Fruit fly (Drosophila melanogaster) whole organism, prepupa: ENCODE results near the gene Or7a.

Experiments
- CG10631 ChIP-seq: fragments of 200-800 bp; sonication (Bioruptor generic); optimal IDR thresholded peaks from 2 replicates; lab custom pipeline; 2016; ENCODE audit warnings: missing biosample characterization, missing genetic modification characterization
- CG11762 ChIP-seq: fragments of 200-800 bp; sonication (Bioruptor generic); optimal IDR thresholded peaks from 3 replicates; lab custom pipeline; 2016; ENCODE audit warnings: missing biosample characterization, missing genetic modification characterization; ENCODE audit not compliant: insufficient read depth
- CG16779 ChIP-seq: fragments of 200-800 bp; sonication (Bioruptor generic); optimal IDR thresholded peaks from 3 replicates; lab custom pipeline; 2017; ENCODE audit warnings: missing biosample characterization, mild to moderate bottlenecking, missing genetic modification characterization
- CG31627 ChIP-seq: fragments of 200-800 bp; sonication (Bioruptor generic); optimal IDR thresholded peaks from 3 replicates; lab custom pipeline; 2016; ENCODE audit warnings: missing biosample characterization, missing genetic modification characterization
- CG4318 ChIP-seq: fragments of 200-800 bp; sonication (Bioruptor generic); optimal IDR thresholded peaks from 3 replicates; lab custom pipeline; 2017; ENCODE audit warnings: missing biosample characterization, mild to moderate bottlenecking, missing genetic modification characterization
- CG6163 ChIP-seq: fragments of 200-800 bp; sonication (Bioruptor generic); IDR thresholded peaks from 3 replicates; pipeline ENCODE4 v1.3.6; 2022; ENCODE audit warnings: missing biosample characterization, missing genetic modification characterization
- CG6276 ChIP-seq: fragments of 200-800 bp; sonication (Bioruptor generic); optimal IDR thresholded peaks from 2 replicates; lab custom pipeline; 2017; ENCODE audit warnings: missing biosample characterization, mild to moderate bottlenecking, missing genetic modification characterization
- CG6854 ChIP-seq: fragments of 200-800 bp; sonication (Bioruptor generic); optimal IDR thresholded peaks from 2 replicates; lab custom pipeline; 2017; ENCODE audit warnings: missing biosample characterization, mild to moderate bottlenecking, missing genetic modification characterization
- CG7368 ChIP-seq: fragments of 200-800 bp; sonication (Bioruptor generic); optimal IDR thresholded peaks from 3 replicates; lab custom pipeline; 2016; ENCODE audit warnings: missing biosample characterization, missing genetic modification characterization
- CG8119 ChIP-seq: fragments of 200-800 bp; sonication (Bioruptor generic); IDR thresholded peaks from 3 replicates; pipeline ENCODE4 v1.3.6; 2022; ENCODE audit warnings: missing biosample characterization, missing genetic modification characterization
- CG9139 ChIP-seq: fragments of 200-800 bp; sonication (Bioruptor generic); optimal IDR thresholded peaks from 3 replicates; lab custom pipeline; 2017; ENCODE audit warnings: missing biosample characterization, mild to moderate bottlenecking, missing genetic modification characterization
- Eip75B ChIP-seq: fragments of 200-800 bp; sonication (Bioruptor generic); optimal IDR thresholded peaks from 3 replicates; lab custom pipeline; 2016; ENCODE audit warnings: missing biosample characterization, missing genetic modification characterization
- Eip78C ChIP-seq: fragments of 200-800 bp; sonication (Bioruptor generic); peaks from one replicate; lab custom pipeline; 2016; ENCODE audit warnings: missing biosample characterization, missing genetic modification characterization
- Eip93F ChIP-seq: fragments of 200-800 bp; sonication (Bioruptor generic); optimal IDR thresholded peaks from 2 replicates; lab custom pipeline; 2016; ENCODE audit warnings: missing biosample characterization, mild to moderate bottlenecking, missing genetic modification characterization
- Gug ChIP-seq: fragments of 200-800 bp; sonication (Bioruptor generic); IDR thresholded peaks from 2 replicates; pipeline ENCODE4 v1.3.6; 2022; ENCODE audit warnings: missing biosample characterization, missing genetic modification characterization
- Hr39 ChIP-seq: fragments of 200-800 bp; sonication (Bioruptor generic); optimal IDR thresholded peaks from 2 replicates; lab custom pipeline; 2016; ENCODE audit warnings: missing biosample characterization, missing genetic modification characterization
- Hr4 ChIP-seq: fragments of 200-800 bp; sonication (Bioruptor generic); optimal IDR thresholded peaks from 3 replicates; lab custom pipeline; 2016; ENCODE audit warnings: missing biosample characterization, missing genetic modification characterization
- Met ChIP-seq: fragments of 200-800 bp; sonication (Bioruptor generic); optimal IDR thresholded peaks from 3 replicates; lab custom pipeline; 2016; ENCODE audit warnings: missing biosample characterization, missing genetic modification characterization
- Sox102F ChIP-seq: fragments of 200-800 bp; sonication (Bioruptor generic); optimal IDR thresholded peaks from 2 replicates; lab custom pipeline; 2016; ENCODE audit warnings: missing biosample characterization, mild to moderate bottlenecking, missing genetic modification characterization
- acj6 ChIP-seq: fragments of 200-800 bp; sonication (Bioruptor generic); optimal IDR thresholded peaks from 3 replicates; lab custom pipeline; 2016; ENCODE audit warnings: missing biosample characterization, missing genetic modification characterization
- cyc ChIP-seq: fragments of 200-800 bp; sonication (Bioruptor generic); optimal IDR thresholded peaks from 3 replicates; lab custom pipeline; 2016; ENCODE audit warnings: missing biosample characterization, missing genetic modification characterization
- dac ChIP-seq: fragments of 200-800 bp; sonication (Bioruptor generic); optimal IDR thresholded peaks from 2 replicates; lab custom pipeline; 2017; ENCODE audit warnings: missing biosample characterization, mild to moderate bottlenecking, missing genetic modification characterization
- eg ChIP-seq: fragments of 200-800 bp; sonication (Bioruptor generic); IDR thresholded peaks from 3 replicates; pipeline ENCODE4 v1.3.6; 2022; ENCODE audit warnings: missing biosample characterization, missing genetic modification characterization
- esn ChIP-seq: fragments of 200-800 bp; sonication (Bioruptor generic); optimal IDR thresholded peaks from 2 replicates; lab custom pipeline; 2016; ENCODE audit warnings: missing biosample characterization, mild to moderate bottlenecking, missing genetic modification characterization, moderate library complexity
- fd59A ChIP-seq: fragments of 200-800 bp; sonication (Bioruptor generic); optimal IDR thresholded peaks from 2 replicates; lab custom pipeline; 2017; ENCODE audit warnings: missing biosample characterization, mild to moderate bottlenecking, missing genetic modification characterization, missing genetic modification reagents
- fd85E ChIP-seq: fragments of 200-800 bp; sonication (Bioruptor generic); optimal IDR thresholded peaks from 3 replicates; lab custom pipeline; 2016; ENCODE audit warnings: missing biosample characterization, missing genetic modification characterization
- fkh ChIP-seq: fragments of 200-800 bp; sonication (Bioruptor generic); optimal IDR thresholded peaks from 3 replicates; lab custom pipeline; 2017; ENCODE audit warnings: missing biosample characterization, mild to moderate bottlenecking, missing genetic modification characterization, moderate library complexity
- ss ChIP-seq, 2 experiments: fragments of 200-800 bp; sonication (Bioruptor generic); optimal IDR thresholded peaks; 2 replicates in 1 of 2; 3 replicates in 1 of 2; lab custom pipeline; 2017 to 2018; ENCODE audit warnings: mild to moderate bottlenecking in 2 of 2, missing biosample characterization in 2 of 2, missing genetic modification characterization in 2 of 2, moderate library complexity in 1 of 2
- svp ChIP-seq: fragments of 200-800 bp; sonication (Bioruptor generic); peaks from one replicate; lab custom pipeline; 2016; ENCODE audit warnings: missing biosample characterization, missing genetic modification characterization
- topi ChIP-seq: fragments of 200-800 bp; sonication (Bioruptor generic); optimal IDR thresholded peaks from 3 replicates; lab custom pipeline; 2016; ENCODE audit warnings: missing biosample characterization, missing genetic modification characterization

Gene Or7a

dm6 chrX:8122834-8123233 lies 42.7 kb downstream of the Or7a start (continued):
- no peak for TF ChIP-seq Eip93F
- TF ChIP-seq CG8119, result peak; percentile 77
- TF ChIP-seq fd59A (GFP tag; lab: Kevin White, UChicago), result peak; percentile 36
- TF ChIP-seq dac (GFP tag; lab: Kevin White, UChicago), result peak; percentile 47
- peak; percentile 67 to 78 for TF ChIP-seq ss (GFP tag; optimal IDR thresholded peaks at IDR 0.05; lab: Kevin White, UChicago)
- TF ChIP-seq fd85E (GFP tag; lab: Kevin White, UChicago), result no peak
- peak; percentile 30 for TF ChIP-seq CG10631 (GFP tag; lab: Kevin White, UChicago)
- TF ChIP-seq eg (GFP tag; lab: Robert Waterston, UW), result peak; percentile 62
- TF ChIP-seq esn (GFP tag; lab: Kevin White, UChicago), result peak; percentile 18
- peak; percentile 34 for TF ChIP-seq acj6 (GFP tag; lab: Kevin White, UChicago)
- no peak for TF ChIP-seq CG6854
- TF ChIP-seq topi, result peak; percentile 15

dm6 chrX:8120939-8121338 lies 44.6 kb downstream of the Or7a start, which contains the start of gene CG2260:
CG2260 (minus strand) TSS chrX:8121147.
- TF ChIP-seq Eip78C, result peak; percentile 39
- TF ChIP-seq CG7368 (GFP tag; lab: Kevin White, UChicago), result no peak
- TF ChIP-seq, all 60 proteins: peak for 1

- no peak for TF ChIP-seq svp
- TF ChIP-seq Gug (GFP tag; lab: Robert Waterston, UW), result no peak
- TF ChIP-seq CG11762 (GFP tag; lab: Kevin White, UChicago), result no peak
- no peak for TF ChIP-seq CG6163 (GFP tag; lab: Robert Waterston, UW)
- TF ChIP-seq Hr39 (GFP tag; lab: Kevin White, UChicago), result no peak
- TF ChIP-seq acj6 (GFP tag; lab: Kevin White, UChicago), result no peak
- TF ChIP-seq cyc (GFP tag; lab: Kevin White, UChicago), result no peak
- TF ChIP-seq CG9139 (GFP tag; lab: Kevin White, UChicago), result no peak
- TF ChIP-seq Eip75B, result no peak
Observed at dm6 chrX:8116813-8117212, 48.7 kb downstream of the Or7a start, which contains the start of gene CG1575. CG1575 (plus strand) TSS chrX:8117012.

dm6 chrX:8115717-8116311 lies 49.7 kb downstream of the Or7a start, which contains the start of gene Gclc:
Gclc (minus strand) TSS chrX:8116147.
- TF ChIP-seq CG16779 (tag; lab: Kevin White, UChicago) (peak; percentile 3), Hr4 (GFP tag; lab: Kevin White, UChicago) (no peak), CG31627 (GFP tag; lab: Kevin White, UChicago) (no peak), CG6276 (GFP tag; lab: Kevin White, UChicago) (peak; percentile 4), Eip78C (peak; percentile 84), fkh (peak; percentile 5)
- TF ChIP-seq, all 60 proteins: peak for 4

- no peak for TF ChIP-seq Met
- TF ChIP-seq CG4318 (GFP tag; lab: Kevin White, UChicago), result no peak
- TF ChIP-seq cyc (GFP tag; lab: Kevin White, UChicago), result no peak
- TF ChIP-seq acj6 (GFP tag; lab: Kevin White, UChicago), result no peak
- no peak for TF ChIP-seq Sox102F (GFP tag; lab: Kevin White, UChicago)
Observed at dm6 chrX:8115343-8115676, 50.2 kb downstream of the Or7a start.
